Fruit fly (Drosophila melanogaster): ENCODE data around the gene Hsc70-3.

Gene Hsc70-3

DNA sequence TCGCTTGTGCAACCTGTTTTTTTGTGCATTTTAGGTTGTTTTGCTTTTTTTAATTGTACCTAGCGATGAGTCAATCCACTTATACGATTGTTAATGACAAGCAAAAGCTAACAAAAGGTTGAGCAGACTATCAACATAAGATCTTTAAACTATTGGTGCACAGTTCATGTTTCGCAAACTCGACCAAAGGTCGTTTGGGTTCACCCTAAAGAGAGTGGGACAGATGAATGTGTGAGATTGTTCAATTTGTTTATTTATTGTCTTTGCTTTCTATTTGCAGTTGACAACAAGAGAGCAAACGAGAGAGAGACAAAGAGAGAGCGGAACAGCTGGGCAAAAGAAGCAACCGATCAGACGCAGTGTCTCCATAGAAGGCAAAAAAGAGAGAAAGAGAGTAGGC, 16.1 kb upstream of the Hsc70-3 start (continued):
- no peak for TF ChIP-seq cato (GFP tag; optimal IDR thresholded peaks at IDR 0.05; ENCODE audit: borderline replicate concordance)
- TF ChIP-seq CG5180 (GFP tag; optimal IDR thresholded peaks at IDR 0.05): no peak
- no peak for TF ChIP-seq Lhr (GFP tag; optimal IDR thresholded peaks at IDR 0.05)
- no peak for TF ChIP-seq pan (optimal IDR thresholded peaks at IDR 0.05)
- peak in 1 of 2 experiments; percentile 32 for TF ChIP-seq pan (GFP tag; optimal IDR thresholded peaks at IDR 0.05 in 1 of 2, IDR thresholded peaks at IDR 0.05 in 1 of 2)
- TF ChIP-seq CG3407 (GFP tag; optimal IDR thresholded peaks at IDR 0.05): peak; percentile 55
- TF ChIP-seq ci (GFP tag; IDR thresholded peaks at IDR 0.05): peak; percentile 69; the same call in 2 of the 3 replicates
- no peak for TF ChIP-seq Camta (GFP tag; optimal IDR thresholded peaks at IDR 0.05)
- TF ChIP-seq CG9215 (GFP tag; IDR thresholded peaks at IDR 0.05): no peak
- TF ChIP-seq Rx (GFP tag; IDR thresholded peaks at IDR 0.05): no peak
- no peak for TF ChIP-seq CG9876 (GFP tag; optimal IDR thresholded peaks at IDR 0.05)
- TF ChIP-seq CG4820 (GFP tag; optimal IDR thresholded peaks at IDR 0.05): no peak
- no peak for TF ChIP-seq dm (GFP tag; optimal IDR thresholded peaks at IDR 0.05)
- TF ChIP-seq CG6689 (GFP tag; IDR thresholded peaks at IDR 0.05): 0 out of 2 replicates have a peak, but pooled peaks have one; percentile 21
- TF ChIP-seq klu (GFP tag; IDR thresholded peaks at IDR 0.05): no peak
- TF ChIP-seq CG13296 (GFP tag; optimal IDR thresholded peaks at IDR 0.05): no peak
- no peak; the same call in 2 of the 3 replicates for TF ChIP-seq B-H1 (GFP tag; IDR thresholded peaks at IDR 0.05)
- TF ChIP-seq CG4707 (GFP tag; optimal IDR thresholded peaks at IDR 0.05): peak; percentile 80
- TF ChIP-seq Abd-B (GFP tag; optimal IDR thresholded peaks at IDR 0.05): no peak
- no peak for TF ChIP-seq tll (GFP tag; optimal IDR thresholded peaks at IDR 0.05)
- no peak for TF ChIP-seq Deaf1 (tag; optimal IDR thresholded peaks at IDR 0.05)
- no peak for TF ChIP-seq CG4360 (GFP tag; IDR thresholded peaks at IDR 0.05)
- no peak for TF ChIP-seq so (GFP tag; IDR thresholded peaks at IDR 0.05)
- TF ChIP-seq CrebB (tag; optimal IDR thresholded peaks at IDR 0.05): peak; percentile 32
- no peak for TF ChIP-seq phol (tag; optimal IDR thresholded peaks at IDR 0.05)
- no peak for TF ChIP-seq gro (GFP tag; optimal IDR thresholded peaks at IDR 0.05)
- TF ChIP-seq MTF-1 (GFP tag; optimal IDR thresholded peaks at IDR 0.05; ENCODE audit: borderline replicate concordance): peak; percentile 60
- TF ChIP-seq kah (GFP tag; optimal IDR thresholded peaks at IDR 0.05): peak; percentile 24
- TF ChIP-seq stc (GFP tag; IDR thresholded peaks at IDR 0.05): no peak; the same call in 1 of the 2 replicates
- no peak for TF ChIP-seq Vsx1 (GFP tag; optimal IDR thresholded peaks at IDR 0.05)
- no peak for TF ChIP-seq knrl (GFP tag; IDR thresholded peaks at IDR 0.05; ENCODE audit: partially characterized antibody)
- no peak for TF ChIP-seq D19A (tag; optimal IDR thresholded peaks at IDR 0.05)
- TF ChIP-seq ERR (GFP tag; optimal IDR thresholded peaks at IDR 0.05): no peak
- no peak for TF ChIP-seq sens-2 (GFP tag; IDR thresholded peaks at IDR 0.05)
- TF ChIP-seq Oaz (GFP tag; IDR thresholded peaks at IDR 0.05): no peak
- TF ChIP-seq nerfin-1 (tag; optimal IDR thresholded peaks at IDR 0.05): peak; percentile 27
- TF ChIP-seq CG30403 (GFP tag; optimal IDR thresholded peaks at IDR 0.05): no peak
- no peak for TF ChIP-seq pzg (GFP tag; optimal IDR thresholded peaks at IDR 0.05)
- peak; percentile 6; the same call in 1 of the 2 replicates for TF ChIP-seq ranshi (GFP tag; IDR thresholded peaks at IDR 0.05)
- peak; percentile 29 for TF ChIP-seq CG13424 (tag; optimal IDR thresholded peaks at IDR 0.05)
- TF ChIP-seq CG10431 (GFP tag; optimal IDR thresholded peaks at IDR 0.05): peak; percentile 60
- no peak for TF ChIP-seq Ptx1 (GFP tag; IDR thresholded peaks at IDR 0.05)
- no peak for TF ChIP-seq Dad (GFP tag; optimal IDR thresholded peaks at IDR 0.05)
- no peak for TF ChIP-seq CG7987 (GFP tag; optimal IDR thresholded peaks at IDR 0.05)
- TF ChIP-seq dpn (GFP tag; optimal IDR thresholded peaks at IDR 0.05): no peak
- no peak for TF ChIP-seq Sin3A (optimal IDR thresholded peaks at IDR 0.05)
- TF ChIP-seq MBD-R2 (GFP tag; IDR thresholded peaks at IDR 0.05): no peak
- peak; percentile 63 for TF ChIP-seq Drgx (GFP tag; IDR thresholded peaks at IDR 0.05)
- TF ChIP-seq sens (GFP tag): peak; percentile 75
- 0 out of 2 replicates have a peak, but pooled peaks have one; percentile 50 for TF ChIP-seq Awh (GFP tag; IDR thresholded peaks at IDR 0.05)
- no peak for TF ChIP-seq CG4730 (GFP tag; IDR thresholded peaks at IDR 0.05)
- TF ChIP-seq Dek (tag; optimal IDR thresholded peaks at IDR 0.05): no peak
